Worm (Caenorhabditis elegans): Measurements from ENCODE around the gene tsen-2.

DNA sequence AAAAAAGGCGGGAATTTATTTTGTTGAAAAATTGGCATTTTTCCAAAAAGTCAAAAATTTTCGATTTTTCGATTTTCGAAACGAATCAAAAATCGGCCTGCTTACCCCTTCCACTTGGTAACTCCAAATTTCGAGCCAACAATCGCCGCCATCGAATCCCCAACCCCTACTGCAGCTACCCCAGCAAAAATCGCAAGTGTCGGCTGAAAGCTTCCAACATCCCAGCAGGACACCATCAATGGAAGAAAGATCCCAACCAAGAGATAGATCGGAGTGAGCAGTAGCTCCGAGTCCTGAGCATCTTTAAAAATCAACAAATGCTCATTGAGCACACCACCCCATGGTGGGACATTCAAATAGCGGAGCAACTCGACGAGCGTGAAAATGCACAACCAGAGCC lies 32.8 kb upstream of the tsen-2 start:
- TF ChIP-seq nhr-12 (tag; optimal IDR thresholded peaks at IDR 0.05), result no peak
- no peak for TF ChIP-seq ceh-82 (tag; optimal IDR thresholded peaks at IDR 0.05)
- no peak for TF ChIP-seq nhr-237 (tag; optimal IDR thresholded peaks at IDR 0.05)
- no peak for TF ChIP-seq nhr-11 (tag; optimal IDR thresholded peaks at IDR 0.05)
- TF ChIP-seq egl-27 (tag; optimal IDR thresholded peaks at IDR 0.05), result no peak
- TF ChIP-seq ets-5 (GFP tag; IDR thresholded peaks at IDR 0.05), result no peak
- no peak for TF ChIP-seq elt-2 (tag; optimal IDR thresholded peaks at IDR 0.05)
- no peak for TF ChIP-seq lir-3 (tag; optimal IDR thresholded peaks at IDR 0.05; ENCODE audit: poor library complexity)
- TF ChIP-seq hlh-4 (tag; optimal IDR thresholded peaks at IDR 0.05), result no peak
- no peak for TF ChIP-seq fkh-8 (tag; optimal IDR thresholded peaks at IDR 0.05)
- no peak for TF ChIP-seq ztf-11 (tag; optimal IDR thresholded peaks at IDR 0.05)
- TF ChIP-seq ama-1 (optimal IDR thresholded peaks at IDR 0.05), result no peak
- TF ChIP-seq unc-30 (tag; optimal IDR thresholded peaks at IDR 0.05), result no peak

Measured in whole organism, L1 larva.